Worm (Caenorhabditis elegans) whole organism, mixed stage, embryonic: ENCODE measurements around the gene prp-21.
A peak's percentile ranks its signal among the peaks of the same experiment; 100 is the strongest.
"Not testable (repeated sequence)": the region's sequence is repeated elsewhere in the genome, so short reads cannot be mapped to it uniquely, and the experiment has no call there.

ENCODE experiments used
- M03D4.4 ChIP-seq: sonication (generic microtip); optimal IDR thresholded peaks from 2 replicates; lab custom pipeline; 2017; ENCODE audit warnings: mild to moderate bottlenecking, missing genetic modification characterization, missing compliant biosample characterization
- bed-3 ChIP-seq: fragments of 200-800 bp; sonication (Bioruptor generic); optimal IDR thresholded peaks from 3 replicates; lab custom pipeline; 2018; ENCODE audit warnings: mild to moderate bottlenecking, missing genetic modification characterization, moderate library complexity, missing compliant biosample characterization
- blmp-1 ChIP-seq: fragments of 150-350 bp; optimal IDR thresholded peaks from 2 replicates; lab custom pipeline; 2014; ENCODE audit warnings: missing biosample characterization, missing genetic modification characterization
- ceh-39 ChIP-seq: fragments of 150-350 bp; optimal IDR thresholded peaks from 2 replicates; lab custom pipeline; 2014; ENCODE audit warnings: missing biosample characterization, missing genetic modification characterization
- ceh-43 ChIP-seq: fragments of 200-800 bp; sonication (Bioruptor generic); optimal IDR thresholded peaks from 2 replicates; lab custom pipeline; 2018; ENCODE audit warnings: mild to moderate bottlenecking, missing genetic modification characterization, moderate library complexity, missing compliant biosample characterization
- ceh-83 ChIP-seq: fragments of 200-800 bp; sonication (Bioruptor generic); optimal IDR thresholded peaks from 2 replicates; lab custom pipeline; 2018; ENCODE audit warnings: mild to moderate bottlenecking, missing genetic modification characterization, missing compliant biosample characterization
- ces-1 ChIP-seq: fragments of 150-350 bp; optimal IDR thresholded peaks from 2 replicates; lab custom pipeline; 2014; ENCODE audit warnings: missing biosample characterization, missing genetic modification reagents, missing genetic modification characterization
- cnd-1 ChIP-seq: fragments of 200-800 bp; sonication (Bioruptor generic); optimal IDR thresholded peaks from 2 replicates; lab custom pipeline; 2018; ENCODE audit warnings: mild to moderate bottlenecking, missing genetic modification characterization, missing compliant biosample characterization
- drap-1 ChIP-seq: fragments of 200-800 bp; sonication (Bioruptor generic); optimal IDR thresholded peaks from 3 replicates; lab custom pipeline; 2018; ENCODE audit warnings: mild to moderate bottlenecking, missing genetic modification characterization, missing compliant biosample characterization
- elt-1 ChIP-seq: sonication (generic microtip); optimal IDR thresholded peaks from 2 replicates; lab custom pipeline; 2017; ENCODE audit warnings: missing genetic modification characterization, mild to moderate bottlenecking, missing compliant biosample characterization, antibody characterized with exemption, moderate library complexity, borderline replicate concordance; ENCODE audit not compliant: insufficient read depth
- elt-3 ChIP-seq: fragments of 150-350 bp; optimal IDR thresholded peaks from 2 replicates; lab custom pipeline; 2014; ENCODE audit warnings: missing biosample characterization, missing genetic modification characterization
- flh-1 ChIP-seq: fragments of 200-800 bp; sonication (Bioruptor generic); optimal IDR thresholded peaks from 2 replicates; lab custom pipeline; 2018; ENCODE audit warnings: mild to moderate bottlenecking, missing genetic modification characterization, moderate library complexity, missing compliant biosample characterization
- ham-2 ChIP-seq: fragments of 200-800 bp; sonication (Bioruptor generic); optimal IDR thresholded peaks from 2 replicates; lab custom pipeline; 2018; ENCODE audit warnings: mild to moderate bottlenecking, missing genetic modification characterization, missing compliant biosample characterization
- lin-13 ChIP-seq: fragments of 150-350 bp; optimal IDR thresholded peaks from 2 replicates; lab custom pipeline; 2014; ENCODE audit warnings: missing biosample characterization, missing genetic modification characterization
- lin-32 ChIP-seq: fragments of 200-800 bp; sonication (Bioruptor generic); optimal IDR thresholded peaks from 2 replicates; lab custom pipeline; 2018; ENCODE audit warnings: mild to moderate bottlenecking, missing genetic modification characterization, missing compliant biosample characterization
- lsy-2 ChIP-seq: fragments of 150-350 bp; optimal IDR thresholded peaks from 2 replicates; lab custom pipeline; 2014; ENCODE audit warnings: missing biosample characterization, missing genetic modification characterization
- mab-5 ChIP-seq: fragments of 150-350 bp; optimal IDR thresholded peaks from 2 replicates; lab custom pipeline; 2014; ENCODE audit warnings: missing biosample characterization, missing genetic modification characterization
- mls-2 ChIP-seq: sonication (generic microtip); optimal IDR thresholded peaks from 2 replicates; lab custom pipeline; 2016; ENCODE audit warnings: mild to moderate bottlenecking, missing genetic modification characterization, moderate library complexity, missing compliant biosample characterization
- nhr-12 ChIP-seq: fragments of 150-350 bp; optimal IDR thresholded peaks from 2 replicates; lab custom pipeline; 2014; ENCODE audit warnings: missing biosample characterization, missing genetic modification characterization
- nhr-2 ChIP-seq: fragments of 150-350 bp; optimal IDR thresholded peaks from 2 replicates; lab custom pipeline; 2014; ENCODE audit warnings: missing biosample characterization, missing genetic modification characterization
- nhr-237 ChIP-seq: fragments of 150-350 bp; optimal IDR thresholded peaks from 2 replicates; lab custom pipeline; 2014; ENCODE audit warnings: missing biosample characterization, missing genetic modification characterization
- nhr-28 ChIP-seq: fragments of 150-350 bp; optimal IDR thresholded peaks from 2 replicates; lab custom pipeline; 2014; ENCODE audit warnings: missing biosample characterization, missing genetic modification characterization
- nhr-76 ChIP-seq: sonication (generic microtip); optimal IDR thresholded peaks from 2 replicates; lab custom pipeline; 2017; ENCODE audit warnings: missing biosample characterization, missing genetic modification characterization
- pha-4 ChIP-seq: fragments of 150-350 bp; optimal IDR thresholded peaks from 2 replicates; lab custom pipeline; 2018; ENCODE audit warnings: missing biosample characterization, missing genetic modification reagents, missing genetic modification characterization
- snpc-4 ChIP-seq: fragments of 150-350 bp; optimal IDR thresholded peaks from 2 replicates; lab custom pipeline; 2014; ENCODE audit warnings: missing biosample characterization, missing genetic modification characterization
- tbx-8 ChIP-seq: fragments of 200-800 bp; sonication (Bioruptor generic); optimal IDR thresholded peaks from 2 replicates; lab custom pipeline; 2018; ENCODE audit warnings: mild to moderate bottlenecking, missing genetic modification characterization, moderate library complexity, missing compliant biosample characterization
- unc-120 ChIP-seq: sonication (generic microtip); optimal IDR thresholded peaks from 2 replicates; lab custom pipeline; 2017; ENCODE audit warnings: missing genetic modification characterization, missing compliant biosample characterization; ENCODE audit not compliant: poor library complexity, severe bottlenecking
- unc-39 ChIP-seq: fragments of 150-350 bp; optimal IDR thresholded peaks from 2 replicates; lab custom pipeline; 2014; ENCODE audit warnings: missing biosample characterization, missing genetic modification characterization
- zip-8 ChIP-seq: fragments of 150-350 bp; optimal IDR thresholded peaks from 2 replicates; lab custom pipeline; 2014; ENCODE audit warnings: missing biosample characterization, missing genetic modification characterization
- ztf-11 ChIP-seq: fragments of 150-350 bp; optimal IDR thresholded peaks from 2 replicates; lab custom pipeline; 2014; ENCODE audit warnings: missing biosample characterization, missing genetic modification characterization

The prp-21 gene

ce11 chrII:484328-484916, at the start of gene prp-21, which contains the start of gene gldi-1:
Gene prp-21 (plus strand): TSS chrII:484866.
Gene gldi-1 (minus strand): TSS chrII:484378.
- TF ChIP-seq ces-1 (GFP tag; lab: Kevin White, UChicago), result peak; percentile 92
- TF ChIP-seq nhr-28 (tag; lab: Kevin White, UChicago), result no peak
- TF ChIP-seq flh-1 (GFP tag; lab: Kevin White, UChicago), result no peak
- peak; percentile 10 for TF ChIP-seq lsy-2 (tag; lab: Kevin White, UChicago)
- TF ChIP-seq elt-3 (tag; lab: Kevin White, UChicago), result no peak
- TF ChIP-seq, all 35 proteins: peak for 2

- no peak for TF ChIP-seq nhr-237
- TF ChIP-seq lsy-2 (tag; lab: Kevin White, UChicago), result no peak
- TF ChIP-seq ceh-39 (tag; lab: Kevin White, UChicago), result no peak
- no peak for TF ChIP-seq ztf-11 (tag; lab: Kevin White, UChicago)
- TF ChIP-seq nhr-2, result no peak
- no peak for TF ChIP-seq mab-5 (tag; lab: Kevin White, UChicago)
- TF ChIP-seq zip-8 (tag; lab: Kevin White, UChicago), result no peak
- TF ChIP-seq ham-2 (GFP tag; lab: Kevin White, UChicago), result no peak
- no peak for TF ChIP-seq M03D4.4 (tag; lab: Kevin White, UChicago)
- no peak for TF ChIP-seq ceh-83
- TF ChIP-seq unc-39 (tag; lab: Kevin White, UChicago), result no peak
- no peak for TF ChIP-seq elt-1 (tag; lab: Kevin White, UChicago)
- no peak for TF ChIP-seq nhr-76
Observed at ce11 chrII:437279-437678, 47.4 kb upstream of the prp-21 start.

ce11 chrII:441102-441501, 43.6 kb upstream of the prp-21 start, which contains the start of gene C24H12.1:
Gene C24H12.1 (plus strand): TSS chrII:441402.
- peak; percentile 17 for TF ChIP-seq ces-1 (GFP tag; lab: Kevin White, UChicago)

- TF ChIP-seq mls-2, elt-1, nhr-12 (tag; lab: Kevin White, UChicago): not testable (repeated sequence)
- TF ChIP-seq, all 35 proteins: peak for 0; not testable (repeated sequence) for 35
Observed at ce11 chrII:454646-455045, 30.0 kb upstream of the prp-21 start, which contains the start of gene W10D9.1. Gene W10D9.1 (plus strand): TSS chrII:454946.

- no peak for TF ChIP-seq unc-39 (tag; lab: Kevin White, UChicago)
- TF ChIP-seq zip-8 (tag; lab: Kevin White, UChicago), result no peak
- TF ChIP-seq M03D4.4 (tag; lab: Kevin White, UChicago), result no peak
- TF ChIP-seq mls-2 (tag; lab: Kevin White, UChicago), result no peak
- peak; percentile 78 for TF ChIP-seq lin-13 (tag; lab: Kevin White, UChicago)
- TF ChIP-seq lin-32 (GFP tag; lab: Kevin White, UChicago), result no peak
- TF ChIP-seq tbx-8 (GFP tag; lab: Kevin White, UChicago), result no peak
- TF ChIP-seq ceh-83, result no peak
- no peak for TF ChIP-seq blmp-1 (tag; lab: Kevin White, UChicago)
- no peak for TF ChIP-seq nhr-12 (tag; lab: Kevin White, UChicago)
- TF ChIP-seq ces-1 (GFP tag; lab: Kevin White, UChicago), result no peak
- no peak for TF ChIP-seq elt-1 (tag; lab: Kevin White, UChicago)
- no peak for TF ChIP-seq bed-3 (GFP tag; lab: Kevin White, UChicago)
- peak; percentile 90 for TF ChIP-seq lsy-2 (tag; lab: Kevin White, UChicago)
- TF ChIP-seq nhr-76, result no peak
- no peak for TF ChIP-seq nhr-2
Observed at ce11 chrII:456371-456770, 28.3 kb upstream of the prp-21 start.

ce11 chrII:457790-458189, 26.9 kb upstream of the prp-21 start, which contains the start of gene gvd-1:
Gene gvd-1 (minus strand): TSS chrII:457890.
- peak; percentile 27 for TF ChIP-seq lsy-2 (tag; lab: Kevin White, UChicago)
- TF ChIP-seq cnd-1 (tag; lab: Kevin White, UChicago), result no peak
- TF ChIP-seq, all 35 proteins: peak for 1

- TF ChIP-seq ztf-11 (tag; lab: Kevin White, UChicago) (no peak), lsy-2 (tag; lab: Kevin White, UChicago) (no peak), lin-32 (GFP tag; lab: Kevin White, UChicago) (no peak), bed-3 (GFP tag; lab: Kevin White, UChicago) (no peak), ham-2 (GFP tag; lab: Kevin White, UChicago) (no peak), mls-2 (tag; lab: Kevin White, UChicago) (no peak), ceh-43 (no peak), drap-1 (GFP tag; lab: Kevin White, UChicago) (no peak), nhr-28 (tag; lab: Kevin White, UChicago) (no peak), unc-120 (tag; lab: Kevin White, UChicago) (no peak), snpc-4 (tag; lab: Kevin White, UChicago) (no peak), pha-4 (tag; lab: Kevin White, UChicago) (no peak)
- TF ChIP-seq, all 35 proteins: peak for 0
Observed at ce11 chrII:460835-461234, 23.8 kb upstream of the prp-21 start, which contains the start of gene W10D9.3. Gene W10D9.3 (minus strand): TSS chrII:460935.
